1 fruit fly cellular context compared by ENCODE assay signal in the genomic region with DNA sequence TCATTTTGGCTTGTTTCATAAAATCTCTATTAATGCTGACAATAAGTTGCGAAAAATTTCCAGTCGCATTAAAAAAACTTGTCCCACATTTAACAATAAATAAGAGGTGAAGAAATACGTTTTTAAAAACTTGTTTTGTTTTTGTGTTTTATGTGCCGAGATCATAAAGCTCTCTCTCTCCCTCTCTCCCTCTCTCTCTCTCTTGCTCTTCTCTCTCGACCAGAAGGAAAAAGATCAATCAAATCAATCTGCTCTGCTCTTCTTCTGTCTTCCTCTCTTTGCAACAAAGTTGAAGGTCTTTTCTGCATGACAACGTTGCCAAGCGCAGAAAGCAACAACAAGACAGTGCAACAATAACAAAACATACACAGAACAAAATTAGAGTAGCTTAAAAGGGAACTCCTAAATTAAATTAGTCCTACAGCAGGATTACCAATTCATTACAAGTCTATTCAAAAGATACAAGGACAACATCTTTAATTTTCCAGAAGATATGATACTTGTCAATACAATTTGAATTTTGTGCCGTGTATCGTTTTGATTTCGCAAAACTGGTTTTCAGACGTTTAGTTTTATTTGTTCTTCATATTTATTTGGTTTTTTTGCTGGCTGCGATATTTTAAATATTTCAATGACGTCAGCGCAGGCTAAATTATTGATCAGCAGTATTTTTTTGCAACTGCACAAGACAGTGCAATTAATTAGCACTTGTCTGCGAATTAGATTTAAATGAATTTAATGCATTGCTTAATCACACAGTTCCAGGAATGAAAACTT.
TF ChIP-seq lines count a peak whose summit lies in the region.

No protein-coding gene starts in this region.

TF ChIP-seq in whole organism, embryonic, 481 proteins besides CTCF, POLR2A, EP300 and RAD21 (continued from another document):
- TF ChIP-seq CG31365 (tag; optimal IDR thresholded peaks at IDR 0.05; lab: Kevin White, UChicago) (peak; percentile 42), CG7745 (tag; optimal IDR thresholded peaks at IDR 0.05; lab: Kevin White, UChicago) (no peak), dm (GFP tag; optimal IDR thresholded peaks at IDR 0.05; lab: Kevin White, UChicago) (peak; percentile 12), CG6765 (GFP tag; optimal IDR thresholded peaks at IDR 0.05; lab: Kevin White, UChicago) (peak; percentile 68), CG6175 (GFP tag; IDR thresholded peaks at IDR 0.05; lab: Robert Waterston, UW) (0 out of 3 replicates have a peak, but pooled peaks have one; percentile 50), lola (GFP tag; optimal IDR thresholded peaks at IDR 0.05; lab: Kevin White, UChicago) (no peak), CG34376 (GFP tag; optimal IDR thresholded peaks at IDR 0.05; lab: Kevin White, UChicago) (peak; percentile 21), ash1 (GFP tag; optimal IDR thresholded peaks at IDR 0.05; lab: Kevin White, UChicago) (no peak), gcm (GFP tag; optimal IDR thresholded peaks at IDR 0.05; lab: Kevin White, UChicago) (peak; percentile 42), Sry-β (GFP tag; optimal IDR thresholded peaks at IDR 0.05; lab: Kevin White, UChicago) (no peak), Ssrp (tag; optimal IDR thresholded peaks at IDR 0.05; lab: Kevin White, UChicago) (peak; percentile 56), gcm2 (GFP tag; optimal IDR thresholded peaks at IDR 0.05; lab: Kevin White, UChicago) (peak; percentile 43), nerfin-1 (tag; optimal IDR thresholded peaks at IDR 0.05; lab: Kevin White, UChicago) (no peak), chn (GFP tag; optimal IDR thresholded peaks at IDR 0.05; lab: Kevin White, UChicago) (peak; percentile 49), Ptx1 (GFP tag; IDR thresholded peaks at IDR 0.05; lab: Robert Waterston, UW) (peak; percentile 83), Fer1 (GFP tag; optimal IDR thresholded peaks at IDR 0.05; lab: Kevin White, UChicago) (peak; percentile 80), wek (GFP tag; optimal IDR thresholded peaks at IDR 0.05; lab: Kevin White, UChicago) (peak; percentile 2), CG9727 (GFP tag; optimal IDR thresholded peaks at IDR 0.05; lab: Kevin White, UChicago) (peak; percentile 62), CG6854 (GFP tag; optimal IDR thresholded peaks at IDR 0.05; lab: Kevin White, UChicago) (peak; percentile 2), kay (GFP tag; optimal IDR thresholded peaks at IDR 0.05; lab: Kevin White, UChicago) (peak; percentile 10), CG17328 (GFP tag; IDR thresholded peaks at IDR 0.05; lab: Robert Waterston, UW) (peak; percentile 73), CG10321 (GFP tag; IDR thresholded peaks at IDR 0.05; lab: Robert Waterston, UW) (peak; percentile 55)
